Worm (Caenorhabditis elegans): ENCODE data around the gene eif-3.K.

Gene eif-3.K

DNA sequence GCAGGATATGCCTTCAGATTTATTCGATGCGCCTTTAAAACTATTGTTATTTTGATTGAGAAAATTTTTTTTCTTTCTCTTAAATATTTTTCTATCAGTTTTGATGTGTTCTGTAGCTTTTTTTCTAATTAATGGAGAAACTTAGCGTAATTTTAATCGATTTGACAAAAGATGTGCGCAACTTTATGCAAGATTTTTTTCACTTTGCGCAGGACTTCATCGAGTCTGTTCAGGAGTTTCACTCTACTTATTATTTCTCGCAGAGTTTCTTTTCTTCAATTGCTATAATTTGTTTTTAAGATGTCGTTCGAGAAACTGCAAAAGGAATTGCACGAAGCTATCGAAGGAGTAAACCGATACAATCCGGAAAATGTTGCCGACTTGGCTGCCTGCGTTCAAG is at the start of gene eif-3.K:
eif-3.K (plus strand) TSS at position 301 of the 400 bp plus-strand sequence.
- TF ChIP-seq mcd-1 (GFP tag; IDR thresholded peaks at IDR 0.05): no peak

ce11 chrV:12904054-12904453 is 49.7 kb upstream of the eif-3.K start, which contains the start of gene ttr-27:
TSS of gene ttr-27 (minus strand) at chrV:12904098.
- TF ChIP-seq ekl-4 (GFP tag; IDR thresholded peaks at IDR 0.05) (no peak), dpff-1 (tag; optimal IDR thresholded peaks at IDR 0.05) (no peak), mel-28 (tag; optimal IDR thresholded peaks at IDR 0.05; ENCODE audit: borderline replicate concordance) (no peak), ztf-3 (GFP tag; optimal IDR thresholded peaks at IDR 0.05) (no peak), pha-4 (tag; optimal IDR thresholded peaks at IDR 0.05) (no peak), K11D2.4 (GFP tag; IDR thresholded peaks at IDR 0.05) (no peak), nhr-90 (tag; optimal IDR thresholded peaks at IDR 0.05) (no peak), aptf-2 (GFP tag; conservative IDR thresholded peaks at IDR 0.05) (no peak), tbp1 (GFP tag; optimal IDR thresholded peaks at IDR 0.05) (no peak), atf-7 (tag; optimal IDR thresholded peaks at IDR 0.05) (no peak), B0035.1 (tag; optimal IDR thresholded peaks at IDR 0.05) (no peak), nhr-179 (tag; optimal IDR thresholded peaks at IDR 0.05) (no peak), F22D6.2 (tag; optimal IDR thresholded peaks at IDR 0.05) (no peak), ccch-3 (GFP tag; optimal IDR thresholded peaks at IDR 0.05) (no peak), ztf-26 (tag; optimal IDR thresholded peaks at IDR 0.05) (no peak), nfya-2 (GFP tag; IDR thresholded peaks at IDR 0.05) (no peak), ztf-18 (tag; optimal IDR thresholded peaks at IDR 0.05) (no peak), let-607 (tag; optimal IDR thresholded peaks at IDR 0.05) (no peak), athp-1 (tag; optimal IDR thresholded peaks at IDR 0.05) (no peak)

DNA sequence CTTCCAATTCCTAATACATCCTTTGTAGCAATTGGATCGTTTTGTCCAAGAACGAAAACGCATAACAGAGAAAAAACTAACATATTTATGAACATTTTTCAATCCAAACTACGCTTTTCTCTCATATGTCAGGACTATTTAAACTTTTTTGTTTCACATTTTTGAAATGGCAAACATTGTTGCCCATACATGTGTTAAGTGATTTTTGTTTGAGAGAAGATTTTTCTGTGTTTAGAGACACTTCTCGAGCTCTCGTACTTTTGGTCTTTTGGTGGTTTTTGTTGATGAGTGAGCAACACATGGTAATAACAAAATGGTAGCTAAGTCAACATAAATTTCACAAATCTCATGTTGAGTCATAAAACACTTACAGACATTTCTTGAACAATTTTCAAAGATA is 48.7 kb upstream of the eif-3.K start, which contains the start of gene ttr-28:
ttr-28 (minus strand) TSS at position 101 of the 400 bp plus-strand sequence.
- TF ChIP-seq mes-4 (tag; optimal IDR thresholded peaks at IDR 0.05): no peak
- no peak for TF ChIP-seq snpc-1.1 (tag; optimal IDR thresholded peaks at IDR 0.05; ENCODE audit: insufficient read depth)
- TF ChIP-seq F23B12.7 (tag; optimal IDR thresholded peaks at IDR 0.05; ENCODE audit: insufficient read depth): no peak
- TF ChIP-seq F52B5.7 (tag; optimal IDR thresholded peaks at IDR 0.05): no peak
- TF ChIP-seq akir-1 (GFP tag; optimal IDR thresholded peaks at IDR 0.05): no peak
- no peak for TF ChIP-seq ztf-6 (GFP tag; IDR thresholded peaks at IDR 0.05)
- TF ChIP-seq Y53F4B.3 (GFP tag; IDR thresholded peaks at IDR 0.05): no peak
- no peak for TF ChIP-seq hmg-1.2 (GFP tag; IDR thresholded peaks at IDR 0.05)
- no peak for TF ChIP-seq F39B2.1 (GFP tag; IDR thresholded peaks at IDR 0.05)
- TF ChIP-seq pha-4 (tag; optimal IDR thresholded peaks at IDR 0.05): no peak
- TF ChIP-seq ztf-25 (GFP tag; IDR thresholded peaks at IDR 0.05): no peak
- TF ChIP-seq cebp-2 (GFP tag; IDR thresholded peaks at IDR 0.05): no peak
- TF ChIP-seq mcd-1 (GFP tag; IDR thresholded peaks at IDR 0.05): no peak
- TF ChIP-seq chd-7 (tag; optimal IDR thresholded peaks at IDR 0.05): no peak
- TF ChIP-seq ama-1 (optimal IDR thresholded peaks at IDR 0.05): no peak
- TF ChIP-seq ama-1 (GFP tag; optimal IDR thresholded peaks at IDR 0.05): no peak

DNA sequence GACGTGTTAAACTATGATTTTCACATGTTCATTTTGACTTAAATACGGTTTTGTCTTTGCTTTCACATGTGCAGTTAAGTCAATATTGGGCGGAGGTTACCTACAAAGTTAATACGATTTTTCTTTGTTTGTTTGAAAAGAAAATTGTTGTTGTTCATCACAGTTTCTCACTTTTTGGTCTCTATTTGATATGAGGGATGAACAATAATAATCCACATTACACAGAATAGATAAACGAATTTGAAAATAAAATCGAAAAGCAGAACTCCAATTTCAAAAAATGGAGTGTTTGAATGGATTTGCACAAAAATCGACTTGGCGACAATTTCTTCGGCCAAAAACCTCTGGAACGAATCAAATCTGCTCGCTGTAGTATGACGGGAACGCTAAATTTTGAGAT is 47.1 kb upstream of the eif-3.K start, which contains the start of gene ttr-29:
ttr-29 (minus strand) TSS at position 101 of the 400 bp plus-strand sequence.
- no peak for TF ChIP-seq F33H1.4 (GFP tag; IDR thresholded peaks at IDR 0.05)
- TF ChIP-seq D2030.7 (GFP tag; IDR thresholded peaks at IDR 0.05): no peak
- TF ChIP-seq rpc-1 (optimal IDR thresholded peaks at IDR 0.05): no peak
- no peak for TF ChIP-seq rpc-1 (tag; optimal IDR thresholded peaks at IDR 0.05)
- TF ChIP-seq T26A5.8 (tag; optimal IDR thresholded peaks at IDR 0.05): no peak
- no peak for TF ChIP-seq pha-4 (tag; optimal IDR thresholded peaks at IDR 0.05)
- no peak for TF ChIP-seq F55B11.4 (tag; optimal IDR thresholded peaks at IDR 0.05; ENCODE audit: borderline replicate concordance, insufficient read depth)
- TF ChIP-seq ztf-18 (tag; optimal IDR thresholded peaks at IDR 0.05): no peak

Measured in whole organism, young adult.